Fruit fly (Drosophila melanogaster) Kc167 (cell line): ENCODE data around the gene Nhe1.

Source experiments
- Myc ChIP-seq: fragments of >200 bp; optimal IDR thresholded peaks from 2 replicates; lab custom pipeline; 2017; ENCODE audit warnings: missing external identifiers
- h ChIP-seq: fragments of >200 bp; optimal IDR thresholded peaks from 3 replicates; lab custom pipeline; 2018; ENCODE audit warnings: missing external identifiers
- insv ChIP-seq: fragments of >200 bp; optimal IDR thresholded peaks from 3 replicates; lab custom pipeline; 2018; ENCODE audit warnings: missing external identifiers
- psq ChIP-seq: fragments of >200 bp; optimal IDR thresholded peaks from 2 replicates; lab custom pipeline; 2017; ENCODE audit warnings: missing external identifiers

DNA sequence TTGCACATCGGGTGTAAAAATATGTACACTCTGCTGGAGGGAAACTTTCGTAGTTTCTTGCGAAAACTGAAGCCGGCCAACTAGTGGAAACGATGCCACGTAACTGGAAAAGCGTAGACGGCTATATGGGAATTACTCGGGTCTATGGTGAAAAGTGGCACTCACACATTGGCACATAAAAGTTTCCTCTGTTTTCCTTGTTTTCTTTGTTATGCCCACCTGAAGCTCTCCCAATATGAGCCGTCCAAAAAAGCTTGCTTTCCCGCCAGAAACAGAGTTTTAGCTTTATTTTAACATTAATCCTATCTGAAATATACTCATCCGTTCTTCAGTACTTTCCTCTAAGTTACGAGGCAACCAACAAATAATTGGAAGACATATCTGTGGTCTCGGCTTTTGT is 24.2 kb upstream of the Nhe1 start, which contains the start of gene CG3164:
- TF ChIP-seq Myc (no peak), psq (lab: Kevin White, UChicago) (no peak), insv (lab: Kevin White, UChicago) (no peak), h (lab: Kevin White, UChicago) (no peak)
